Worm (Caenorhabditis elegans) whole organism, L4 larva: ENCODE results near the gene frm-7.

Source experiments
- F10B5.3 ChIP-seq: sonication (generic microtip); optimal IDR thresholded peaks from 2 replicates; lab custom pipeline; 2016; ENCODE audit warnings: mild to moderate bottlenecking, missing genetic modification characterization, missing compliant biosample characterization
- F26F4.8 ChIP-seq: fragments of 200-800 bp; sonication (Bioruptor generic); conservative IDR thresholded peaks from 2 replicates; pipeline ENCODE4 v1.3.6; 2022; ENCODE audit warnings: missing genetic modification characterization, missing compliant biosample characterization
- Y105C5A.15 ChIP-seq: fragments of 200-800 bp; sonication (Bioruptor generic); IDR thresholded peaks from 2 replicates; pipeline ENCODE4 v1.3.6; 2022; ENCODE audit warnings: missing genetic modification characterization, missing compliant biosample characterization
- Y48G9A.11 ChIP-seq: fragments of 200-800 bp; sonication (Bioruptor generic); IDR thresholded peaks from 2 replicates; pipeline ENCODE4 v1.3.6; 2022; ENCODE audit warnings: missing genetic modification reagents, missing genetic modification characterization, missing compliant biosample characterization
- ZK546.5 ChIP-seq, 2 experiments: sonication (generic microtip); optimal IDR thresholded peaks; 2 replicates each; lab custom pipeline; 2017; ENCODE audit warnings: missing biosample characterization in 2 of 2, missing genetic modification characterization in 2 of 2
- aha-1 ChIP-seq: fragments of 150-350 bp; peaks from one replicate; lab custom pipeline; 2014; ENCODE audit warnings: missing biosample characterization, missing genetic modification characterization
- ama-1 ChIP-seq: fragments of 150-350 bp; optimal IDR thresholded peaks from 2 replicates; lab custom pipeline; 2014; ENCODE audit warnings: inconsistent platforms, mixed read lengths
- ceh-62 ChIP-seq: sonication (generic microtip); optimal IDR thresholded peaks from 2 replicates; lab custom pipeline; 2017; ENCODE audit warnings: missing biosample characterization, missing genetic modification characterization
- ceh-82 ChIP-seq: sonication (generic microtip); optimal IDR thresholded peaks from 2 replicates; lab custom pipeline; 2017; ENCODE audit warnings: missing biosample characterization, missing genetic modification characterization
- ces-1 ChIP-seq: fragments of 150-350 bp; sonication (generic microtip); optimal IDR thresholded peaks from 4 replicates; lab custom pipeline; 2014; ENCODE audit warnings: missing biosample characterization, missing genetic modification reagents, missing genetic modification characterization
- cey-2 ChIP-seq: sonication (generic microtip); optimal IDR thresholded peaks from 3 replicates; lab custom pipeline; 2017; ENCODE audit warnings: missing genetic modification characterization, mild to moderate bottlenecking, missing compliant biosample characterization, antibody characterized with exemption, borderline replicate concordance; ENCODE audit not compliant: insufficient read depth
- daf-12 ChIP-seq: fragments of 150-350 bp; optimal IDR thresholded peaks from 2 replicates; lab custom pipeline; 2014; ENCODE audit warnings: missing biosample characterization, missing genetic modification reagents, missing genetic modification characterization
- daf-19 ChIP-seq: fragments of 200-800 bp; sonication (Bioruptor generic); conservative IDR thresholded peaks from 2 replicates; pipeline ENCODE4 v1.3.6; 2022; ENCODE audit warnings: missing genetic modification characterization, missing compliant biosample characterization
- dmd-6 ChIP-seq: fragments of 200-800 bp; sonication (Bioruptor generic); IDR thresholded peaks from 2 replicates; pipeline ENCODE4 v1.3.6; 2022; ENCODE audit warnings: missing genetic modification reagents, missing genetic modification characterization, missing compliant biosample characterization
- dmd-9 ChIP-seq: fragments of 200-800 bp; sonication (Bioruptor generic); IDR thresholded peaks from 2 replicates; pipeline ENCODE4 v1.3.6; 2022; ENCODE audit warnings: missing genetic modification reagents, missing genetic modification characterization, missing compliant biosample characterization
- dpl-1 ChIP-seq: fragments of 150-350 bp; optimal IDR thresholded peaks from 2 replicates; lab custom pipeline; 2014; ENCODE audit warnings: missing biosample characterization, missing genetic modification reagents, missing genetic modification characterization
- egl-27 ChIP-seq: sonication (generic microtip); optimal IDR thresholded peaks from 3 replicates; lab custom pipeline; 2017; ENCODE audit warnings: missing biosample characterization, missing genetic modification reagents, missing genetic modification characterization
- fos-1 ChIP-seq: fragments of 150-350 bp; optimal IDR thresholded peaks from 2 replicates; lab custom pipeline; 2014; ENCODE audit warnings: missing biosample characterization, missing genetic modification characterization
- gei-8 ChIP-seq: fragments of 200-800 bp; sonication (Bioruptor generic); optimal IDR thresholded peaks from 2 replicates; lab custom pipeline; 2018; ENCODE audit warnings: mild to moderate bottlenecking, missing genetic modification characterization, missing compliant biosample characterization
- hlh-11 ChIP-seq: fragments of 200-800 bp; sonication (Bioruptor generic); optimal IDR thresholded peaks from 2 replicates; lab custom pipeline; 2018; ENCODE audit warnings: mild to moderate bottlenecking, missing genetic modification characterization, missing compliant biosample characterization
- jun-1 ChIP-seq: fragments of 150-350 bp; optimal IDR thresholded peaks from 2 replicates; lab custom pipeline; 2014; ENCODE audit warnings: missing biosample characterization, missing genetic modification reagents, missing genetic modification characterization
- lim-7 ChIP-seq: fragments of 200-800 bp; sonication (Bioruptor generic); IDR thresholded peaks from 2 replicates; pipeline ENCODE4 v1.3.6; 2022; ENCODE audit warnings: missing genetic modification characterization, missing compliant biosample characterization
- lin-13 ChIP-seq: fragments of 150-350 bp; optimal IDR thresholded peaks from 2 replicates; lab custom pipeline; 2014; ENCODE audit warnings: missing biosample characterization, missing genetic modification reagents, missing genetic modification characterization
- lin-38 ChIP-seq: fragments of 200-800 bp; sonication (Bioruptor generic); IDR thresholded peaks from 2 replicates; pipeline ENCODE4 v1.3.6; 2022; ENCODE audit warnings: missing genetic modification reagents, missing genetic modification characterization, missing compliant biosample characterization
- lin-39 ChIP-seq: fragments of 150-350 bp; optimal IDR thresholded peaks from 2 replicates; lab custom pipeline; 2014; ENCODE audit warnings: missing biosample characterization, missing genetic modification reagents, missing genetic modification characterization
- lsy-2 ChIP-seq, 2 experiments: fragments of 150-350 bp in 1 of 2; sonication (generic microtip) in 1 of 2; optimal IDR thresholded peaks; 2 replicates each; lab custom pipeline; 2014 to 2017; ENCODE audit warnings: missing biosample characterization in 2 of 2, missing genetic modification characterization in 2 of 2
- madf-9 ChIP-seq: fragments of 200-800 bp; sonication (Bioruptor generic); conservative IDR thresholded peaks from 2 replicates; pipeline ENCODE4 v1.3.6; 2022; ENCODE audit warnings: missing genetic modification reagents, missing genetic modification characterization, missing compliant biosample characterization
- mdl-1 ChIP-seq, 2 experiments: fragments of 150-350 bp in 1 of 2; sonication (generic microtip) in 1 of 2; optimal IDR thresholded peaks; 2 replicates each; lab custom pipeline; 2014 to 2017; ENCODE audit warnings: missing biosample characterization in 2 of 2, missing genetic modification characterization in 2 of 2
- mep-1 ChIP-seq: fragments of 150-350 bp; sonication (generic microtip); optimal IDR thresholded peaks from 3 replicates; lab custom pipeline; 2014; ENCODE audit warnings: missing biosample characterization, missing genetic modification characterization
- mxl-2 ChIP-seq: fragments of 200-800 bp; sonication (Bioruptor generic); conservative IDR thresholded peaks from 2 replicates; pipeline ENCODE4 v1.3.6; 2022; ENCODE audit warnings: missing genetic modification reagents, missing genetic modification characterization, missing compliant biosample characterization
- mxl-3 ChIP-seq: fragments of 200-800 bp; sonication (Bioruptor generic); optimal IDR thresholded peaks from 2 replicates; lab custom pipeline; 2018; ENCODE audit warnings: mild to moderate bottlenecking, missing genetic modification characterization, missing compliant biosample characterization
- nhr-102 ChIP-seq: sonication (generic microtip); optimal IDR thresholded peaks from 2 replicates; lab custom pipeline; 2016; ENCODE audit warnings: mild to moderate bottlenecking, missing genetic modification characterization, moderate library complexity, missing compliant biosample characterization
- nhr-11 ChIP-seq: fragments of 150-350 bp; optimal IDR thresholded peaks from 2 replicates; lab custom pipeline; 2014; ENCODE audit warnings: missing biosample characterization, missing genetic modification characterization
- nhr-25 ChIP-seq: sonication (generic microtip); optimal IDR thresholded peaks from 2 replicates; lab custom pipeline; 2017; ENCODE audit warnings: missing genetic modification characterization, mild to moderate bottlenecking, missing compliant biosample characterization, antibody characterized with exemption, moderate library complexity, borderline replicate concordance; ENCODE audit not compliant: insufficient read depth
- nhr-41 ChIP-seq: fragments of 200-800 bp; sonication (Bioruptor generic); IDR thresholded peaks from 2 replicates; pipeline ENCODE4 v1.3.6; 2022; ENCODE audit warnings: missing genetic modification reagents, missing genetic modification characterization, missing compliant biosample characterization
- nhr-42 ChIP-seq: fragments of 200-800 bp; sonication (Bioruptor generic); IDR thresholded peaks from 2 replicates; pipeline ENCODE4 v1.3.6; 2022; ENCODE audit warnings: missing genetic modification characterization, missing compliant biosample characterization
- nhr-48 ChIP-seq: sonication (generic microtip); optimal IDR thresholded peaks from 2 replicates; lab custom pipeline; 2016; ENCODE audit warnings: mild to moderate bottlenecking, missing genetic modification characterization, missing compliant biosample characterization
- nhr-76 ChIP-seq: fragments of 150-350 bp; optimal IDR thresholded peaks from 2 replicates; lab custom pipeline; 2014; ENCODE audit warnings: missing biosample characterization, missing genetic modification characterization
- nhr-77 ChIP-seq: fragments of 150-350 bp; optimal IDR thresholded peaks from 2 replicates; lab custom pipeline; 2014; ENCODE audit warnings: missing biosample characterization, missing genetic modification characterization
- pha-4 ChIP-seq, 2 experiments: fragments of 150-350 bp in 1 of 2; fragments of 200-800 bp in 1 of 2; sonication (Bioruptor generic) in 1 of 2; IDR thresholded peaks in 1 of 2; optimal IDR thresholded peaks in 1 of 2; 2 replicates each; pipeline versions ENCODE4 v1.3.6 to Lab custom; 2014 to 2022; ENCODE audit warnings: missing genetic modification characterization in 2 of 2, missing genetic modification reagents in 2 of 2, missing biosample characterization in 1 of 2, missing compliant biosample characterization in 1 of 2
- php-3 ChIP-seq: fragments of 200-800 bp; sonication (Bioruptor generic); IDR thresholded peaks from 2 replicates; pipeline ENCODE4 v1.3.6; 2022; ENCODE audit warnings: missing genetic modification reagents, missing genetic modification characterization, missing compliant biosample characterization
- rbr-2 ChIP-seq: sonication (generic microtip); optimal IDR thresholded peaks from 2 replicates; lab custom pipeline; 2016; ENCODE audit warnings: missing genotype, missing genetic modification characterization, missing compliant biosample characterization
- saeg-2 ChIP-seq: fragments of 200-800 bp; sonication (Bioruptor generic); IDR thresholded peaks from 2 replicates; pipeline ENCODE4 v1.3.6; 2022; ENCODE audit warnings: missing genetic modification reagents, missing genetic modification characterization, missing compliant biosample characterization
- snpc-4 ChIP-seq: fragments of 150-350 bp; optimal IDR thresholded peaks from 2 replicates; lab custom pipeline; 2014; ENCODE audit warnings: missing biosample characterization, missing genetic modification characterization
- tra-1 ChIP-seq: fragments of 200-800 bp; sonication (Bioruptor generic); IDR thresholded peaks from 2 replicates; pipeline ENCODE4 v1.3.6; 2022; ENCODE audit warnings: missing genetic modification reagents, missing genetic modification characterization, missing compliant biosample characterization
- unc-130 ChIP-seq: sonication (generic microtip); optimal IDR thresholded peaks from 2 replicates; lab custom pipeline; 2016; ENCODE audit warnings: missing genetic modification reagents, missing genetic modification characterization, missing compliant biosample characterization
- unc-39 ChIP-seq: sonication (generic microtip); optimal IDR thresholded peaks from 2 replicates; lab custom pipeline; 2017; ENCODE audit warnings: missing biosample characterization, missing genetic modification characterization
- vab-7 ChIP-seq: fragments of 200-800 bp; sonication (Bioruptor generic); IDR thresholded peaks from 2 replicates; pipeline ENCODE4 v1.3.6; 2022; ENCODE audit warnings: missing genetic modification reagents, missing genetic modification characterization, missing compliant biosample characterization
- zfp-3 ChIP-seq: fragments of 200-800 bp; sonication (Bioruptor generic); conservative IDR thresholded peaks from 2 replicates; pipeline ENCODE4 v1.3.6; 2022; ENCODE audit warnings: missing genetic modification reagents, missing genetic modification characterization, missing compliant biosample characterization
- ztf-7 ChIP-seq: fragments of 150-350 bp; optimal IDR thresholded peaks from 2 replicates; lab custom pipeline; 2014; ENCODE audit warnings: missing biosample characterization, missing genetic modification characterization

The frm-7 gene

ce11 chrV:12303453-12304077 is 1.3 kb downstream of the frm-7 start (continued):
- TF ChIP-seq nhr-76 (no peak), zfp-3 (GFP tag; lab: Robert Waterston, UW) (peak; percentile 94), ZK546.5 (tag; optimal IDR thresholded peaks at IDR 0.05; lab: Kevin White, UChicago) (peak in 1 of 2 experiments; percentile 23), nhr-41 (GFP tag; lab: Robert Waterston, UW) (peak; percentile 100), nhr-102 (peak; percentile 95), ama-1 (peak; percentile 91), F26F4.8 (GFP tag; lab: Robert Waterston, UW) (peak; percentile 100), unc-130 (GFP tag; lab: Kevin White, UChicago) (peak; percentile 83), mep-1 (tag; lab: Kevin White, UChicago) (peak; percentile 91), Y105C5A.15 (peak; percentile 100), madf-9 (GFP tag; lab: Robert Waterston, UW) (peak; percentile 95), unc-39 (tag; lab: Kevin White, UChicago) (no peak), nhr-25 (peak; percentile 53), lim-7 (peak; percentile 100), vab-7 (GFP tag; lab: Robert Waterston, UW) (peak; percentile 99), mxl-2 (GFP tag; lab: Robert Waterston, UW) (peak; percentile 93), mxl-3 (peak; percentile 91), ceh-82 (tag; lab: Kevin White, UChicago) (no peak), jun-1 (peak; percentile 73), daf-19 (GFP tag; lab: Robert Waterston, UW) (peak; percentile 100), snpc-4 (tag; lab: Kevin White, UChicago) (no peak), dmd-6 (GFP tag; lab: Robert Waterston, UW) (peak; percentile 88), tra-1 (GFP tag; lab: Robert Waterston, UW) (peak; percentile 99), hlh-11 (tag; lab: Kevin White, UChicago) (peak; percentile 82), dpl-1 (GFP tag; lab: Kevin White, UChicago) (peak; percentile 63), rbr-2 (peak; percentile 94), nhr-77 (peak; percentile 75), dmd-9 (GFP tag; lab: Robert Waterston, UW) (peak; percentile 96), nhr-11 (tag; lab: Kevin White, UChicago) (peak; percentile 47), nhr-42 (peak; percentile 96), Y48G9A.11 (GFP tag; lab: Robert Waterston, UW) (peak; percentile 96), php-3 (GFP tag; lab: Robert Waterston, UW) (peak; percentile 99), F10B5.3 (tag; lab: Kevin White, UChicago) (peak; percentile 94), mdl-1 (tag; optimal IDR thresholded peaks at IDR 0.05; lab: Kevin White, UChicago) (peak; percentile 13 to 49), daf-12 (no peak), pha-4 (GFP tag; IDR thresholded peaks at IDR 0.05; lab: Robert Waterston, UW) (peak; percentile 99), pha-4 (tag; optimal IDR thresholded peaks at IDR 0.05; lab: Kevin White, UChicago) (no peak), lin-39 (no peak), cey-2 (tag; lab: Kevin White, UChicago) (peak; percentile 42), lin-38 (peak; percentile 93), ceh-62 (tag; lab: Kevin White, UChicago) (no peak), ztf-7 (tag; lab: Kevin White, UChicago) (peak; percentile 70), saeg-2 (GFP tag; lab: Robert Waterston, UW) (peak; percentile 99), fos-1 (tag; lab: Kevin White, UChicago) (no peak), lin-13 (peak; percentile 67), nhr-48 (tag; lab: Kevin White, UChicago) (peak; percentile 93), lsy-2 (tag; optimal IDR thresholded peaks at IDR 0.05; lab: Kevin White, UChicago) (peak; percentile 58 to 86), egl-27 (tag; lab: Kevin White, UChicago) (peak; percentile 38), ces-1 (GFP tag; lab: Kevin White, UChicago) (peak; percentile 55), aha-1 (tag; lab: Kevin White, UChicago) (peak; percentile 93), gei-8 (GFP tag; lab: Kevin White, UChicago) (peak; percentile 99)
